Fruit fly (Drosophila melanogaster): ENCODE measurements around the gene CG14689.

The CG14689 gene

DNA sequence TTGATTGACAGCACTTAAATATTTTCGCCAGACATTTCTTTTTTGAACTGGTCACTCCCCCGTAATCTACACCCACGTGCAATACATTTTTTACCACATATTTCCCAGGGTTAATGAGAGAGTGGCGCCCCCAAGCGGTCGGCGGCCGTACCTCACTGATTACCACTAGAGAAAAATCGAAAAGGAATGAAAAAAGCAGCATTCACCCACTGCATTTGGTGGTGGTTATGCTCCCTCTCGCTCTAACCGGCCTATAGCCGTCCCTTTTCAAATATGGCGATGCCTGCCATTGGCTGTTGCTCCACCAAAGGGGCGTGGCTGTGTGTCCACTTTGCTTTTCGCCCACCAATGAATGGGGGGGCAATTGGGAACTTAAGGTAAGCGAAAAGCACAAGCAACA is 46.1 kb downstream of the CG14689 start (continued):
- TF ChIP-seq pan (optimal IDR thresholded peaks at IDR 0.05) (no peak), pan (GFP tag; optimal IDR thresholded peaks at IDR 0.05 in 1 of 2, IDR thresholded peaks at IDR 0.05 in 1 of 2) (peak in 1 of 2 experiments; percentile 73), CG9876 (GFP tag; optimal IDR thresholded peaks at IDR 0.05) (no peak), nerfin-1 (tag; optimal IDR thresholded peaks at IDR 0.05) (peak; percentile 62), wek (GFP tag; optimal IDR thresholded peaks at IDR 0.05) (peak; percentile 55), CG15073 (GFP tag; optimal IDR thresholded peaks at IDR 0.05) (no peak), cg (GFP tag; optimal IDR thresholded peaks at IDR 0.05) (peak; percentile 29), run (tag; optimal IDR thresholded peaks at IDR 0.05) (peak; percentile 16), schlank (tag; optimal IDR thresholded peaks at IDR 0.05) (no peak), slbo (GFP tag; IDR thresholded peaks at IDR 0.05) (no peak), vvl (GFP tag; IDR thresholded peaks at IDR 0.05) (peak; percentile 82), gsb-n (tag; optimal IDR thresholded peaks at IDR 0.05) (peak; percentile 58), Dad (GFP tag; optimal IDR thresholded peaks at IDR 0.05) (peak; percentile 34), CG2712 (tag; optimal IDR thresholded peaks at IDR 0.05) (peak; percentile 63), Gsc (GFP tag; IDR thresholded peaks at IDR 0.05) (no peak), CG15601 (tag; optimal IDR thresholded peaks at IDR 0.05) (peak; percentile 63), jumu (GFP tag; optimal IDR thresholded peaks at IDR 0.05) (peak; percentile 38), CG12744 (GFP tag; optimal IDR thresholded peaks at IDR 0.05) (no peak), Jarid2 (GFP tag; optimal IDR thresholded peaks at IDR 0.05) (peak; percentile 84), CG9727 (GFP tag; optimal IDR thresholded peaks at IDR 0.05) (peak; percentile 62), CG5245 (GFP tag; optimal IDR thresholded peaks at IDR 0.05) (peak; percentile 71), tap (tag; optimal IDR thresholded peaks at IDR 0.05) (peak; percentile 42), cato (GFP tag; optimal IDR thresholded peaks at IDR 0.05; ENCODE audit: borderline replicate concordance) (no peak), CG8765 (GFP tag; IDR thresholded peaks at IDR 0.05) (no peak), hkb (optimal IDR thresholded peaks at IDR 0.05) (no peak), hkb (GFP tag; IDR thresholded peaks at IDR 0.05) (peak; percentile 72), CG1024 (GFP tag; IDR thresholded peaks at IDR 0.05) (peak; percentile 42; the same call in 1 of the 2 replicates), hbn (GFP tag; IDR thresholded peaks at IDR 0.05; ENCODE audit: partially characterized antibody) (no peak), CG10274 (GFP tag; optimal IDR thresholded peaks at IDR 0.05) (no peak), CrebB (tag; optimal IDR thresholded peaks at IDR 0.05) (peak; percentile 3), CG17568 (GFP tag; optimal IDR thresholded peaks at IDR 0.05) (peak; percentile 16), CG11398 (GFP tag; optimal IDR thresholded peaks at IDR 0.05) (peak; percentile 42), CoRest (tag; optimal IDR thresholded peaks at IDR 0.05) (peak; percentile 65), CG13296 (GFP tag; optimal IDR thresholded peaks at IDR 0.05) (peak; percentile 36), sd (tag; optimal IDR thresholded peaks at IDR 0.05) (peak; percentile 50), CG6791 (GFP tag; IDR thresholded peaks at IDR 0.05; ENCODE audit: partially characterized antibody) (peak; percentile 40; the same call in 2 of the 3 replicates), ken (GFP tag; IDR thresholded peaks at IDR 0.05) (peak; percentile 19; the same call in 1 of the 3 replicates), bsh (GFP tag; optimal IDR thresholded peaks at IDR 0.05) (peak; percentile 23 to 60), onecut (GFP tag; IDR thresholded peaks at IDR 0.05) (peak; percentile 91), chm (GFP tag; IDR thresholded peaks at IDR 0.05) (peak; percentile 85), nom (GFP tag; optimal IDR thresholded peaks at IDR 0.05) (peak; percentile 53), CG16863 (GFP tag; optimal IDR thresholded peaks at IDR 0.05) (peak; percentile 48), Awh (GFP tag; IDR thresholded peaks at IDR 0.05) (peak; percentile 79), dpn (GFP tag; optimal IDR thresholded peaks at IDR 0.05) (peak; percentile 20 to 41), az2 (GFP tag; optimal IDR thresholded peaks at IDR 0.05) (peak; percentile 53), CG11456 (GFP tag; IDR thresholded peaks at IDR 0.05) (peak; percentile 67; the same call in 2 of the 3 replicates), CG3847 (GFP tag; IDR thresholded peaks at IDR 0.05) (peak; percentile 50), CG8924 (tag; optimal IDR thresholded peaks at IDR 0.05) (peak; percentile 38), ash1 (GFP tag; optimal IDR thresholded peaks at IDR 0.05) (peak; percentile 88), CG18599 (GFP tag; optimal IDR thresholded peaks at IDR 0.05) (peak; percentile 58), Ets65A (GFP tag) (no peak)

Measured in whole organism, embryonic.